Fruit fly (Drosophila melanogaster) whole organism, embryonic: ENCODE measurements around the gene Sil1.

Source experiments
- CG3838 ChIP-seq: fragments of 200-800 bp; sonication (Bioruptor generic); optimal IDR thresholded peaks from 3 replicates; lab custom pipeline; 2016; ENCODE audit warnings: missing biosample characterization, missing genetic modification characterization
- Nf-YB ChIP-seq: fragments of 200-800 bp; sonication (Bioruptor generic); optimal IDR thresholded peaks from 3 replicates; lab custom pipeline; 2019; ENCODE audit warnings: missing biosample characterization, mild to moderate bottlenecking, missing genetic modification characterization, moderate library complexity
- corto ChIP-seq: fragments of 200-800 bp; sonication (Bioruptor generic); optimal IDR thresholded peaks from 2 replicates; lab custom pipeline; 2016; ENCODE audit warnings: missing biosample characterization, mild to moderate bottlenecking, missing genetic modification characterization, moderate library complexity
- onecut ChIP-seq: fragments of 200-800 bp; sonication (Bioruptor generic); IDR thresholded peaks from 2 replicates; pipeline ENCODE4 v1.3.6; 2022; ENCODE audit warnings: missing biosample characterization, missing genetic modification characterization

DNA sequence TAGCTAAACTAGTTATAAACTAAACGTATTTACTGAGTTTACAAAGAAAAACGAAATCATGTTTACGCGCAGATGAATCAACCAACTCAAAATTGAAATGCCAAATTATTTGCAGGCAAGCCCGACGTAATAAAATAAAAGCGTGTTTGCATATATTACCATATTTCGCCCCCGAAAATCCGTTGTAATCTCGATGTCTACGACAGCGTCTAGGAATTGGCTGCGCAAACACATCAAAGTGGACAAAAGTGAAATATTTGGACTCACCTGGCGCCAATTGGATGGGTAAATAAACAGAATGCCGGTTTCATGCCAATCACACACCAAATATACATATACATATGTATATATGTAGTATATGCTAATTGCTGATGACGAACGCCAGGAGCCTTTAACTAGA, 792 bp upstream of the Sil1 start:
- TF ChIP-seq corto (no peak), onecut (GFP tag; lab: Robert Waterston, UW) (no peak), CG3838 (no peak), Nf-YB (GFP tag; lab: Kevin White, UChicago) (no peak)
